Fruit fly (Drosophila melanogaster) whole organism, embryonic: ENCODE data around the gene CG13360.

Experiments used
- Antp ChIP-seq: fragments of 200-800 bp; sonication (Bioruptor generic); optimal IDR thresholded peaks from 3 replicates; lab custom pipeline; 2016; ENCODE audit warnings: missing biosample characterization, missing genetic modification characterization
- Atf3 ChIP-seq: fragments of 200-800 bp; sonication (Bioruptor generic); optimal IDR thresholded peaks from 3 replicates; lab custom pipeline; 2016; ENCODE audit warnings: missing biosample characterization, missing genetic modification characterization
- Bgb ChIP-seq: fragments of 200-800 bp; sonication (Bioruptor generic); IDR thresholded peaks from 2 replicates; pipeline ENCODE4 v1.3.6; 2022; ENCODE audit warnings: missing biosample characterization, missing genetic modification characterization; ENCODE audit not compliant: partially characterized antibody
- CG11456 ChIP-seq: fragments of 200-800 bp; sonication (Bioruptor generic); IDR thresholded peaks from 3 replicates; pipeline ENCODE4 v1.3.6; 2022; ENCODE audit warnings: missing biosample characterization, missing genetic modification characterization
- CG1233 ChIP-seq: fragments of 200-800 bp; sonication (Bioruptor generic); optimal IDR thresholded peaks from 4 replicates; lab custom pipeline; 2018; ENCODE audit warnings: missing biosample characterization, mild to moderate bottlenecking, missing genetic modification characterization
- CG12942 ChIP-seq: fragments of 200-800 bp; sonication (Bioruptor generic); optimal IDR thresholded peaks from 3 replicates; lab custom pipeline; 2016; ENCODE audit warnings: missing biosample characterization, missing genetic modification characterization
- CG14050 ChIP-seq: fragments of 200-800 bp; sonication (Bioruptor generic); IDR thresholded peaks from 3 replicates; pipeline ENCODE4 v1.3.6; 2022; ENCODE audit warnings: missing biosample characterization, missing genetic modification characterization
- CG1602 ChIP-seq: fragments of 200-800 bp; sonication (Bioruptor generic); optimal IDR thresholded peaks from 3 replicates; lab custom pipeline; 2016; ENCODE audit warnings: missing biosample characterization, missing genetic modification characterization
- CG1832 ChIP-seq: fragments of 200-800 bp; sonication (Bioruptor generic); optimal IDR thresholded peaks from 2 replicates; lab custom pipeline; 2017; ENCODE audit warnings: missing biosample characterization, mild to moderate bottlenecking, missing genetic modification characterization, inconsistent platforms
- CG18476 ChIP-seq: fragments of 200-800 bp; sonication (Bioruptor generic); optimal IDR thresholded peaks from 2 replicates; lab custom pipeline; 2016; ENCODE audit warnings: missing biosample characterization, mild to moderate bottlenecking, missing genetic modification characterization
- CG31365 ChIP-seq: fragments of 200-800 bp; sonication (Bioruptor generic); optimal IDR thresholded peaks from 2 replicates; lab custom pipeline; 2018; ENCODE audit warnings: missing biosample characterization, mild to moderate bottlenecking, missing genetic modification characterization
- CG3726 ChIP-seq: fragments of 200-800 bp; sonication (Bioruptor generic); IDR thresholded peaks from 3 replicates; pipeline ENCODE4, ENCODE4 v1.3.6; 2022; ENCODE audit warnings: missing biosample characterization, missing genetic modification characterization
- CG3847 ChIP-seq: fragments of 200-800 bp; sonication (Bioruptor generic); IDR thresholded peaks from 2 replicates; pipeline ENCODE4 v1.3.6; 2022; ENCODE audit warnings: missing biosample characterization, missing genetic modification characterization
- CG42726 ChIP-seq: fragments of 200-800 bp; sonication (Bioruptor generic); IDR thresholded peaks from 2 replicates; pipeline ENCODE4 v1.3.6; 2022; ENCODE audit warnings: missing biosample characterization, missing genetic modification characterization; ENCODE audit not compliant: partially characterized antibody
- CG4424 ChIP-seq: fragments of 200-800 bp; sonication (Bioruptor generic); optimal IDR thresholded peaks from 3 replicates; lab custom pipeline; 2016; ENCODE audit warnings: missing biosample characterization, missing genetic modification characterization
- CG4730 ChIP-seq: fragments of 200-800 bp; sonication (Bioruptor generic); IDR thresholded peaks from 2 replicates; pipeline ENCODE4 v1.3.6; 2022; ENCODE audit warnings: missing biosample characterization, missing genetic modification characterization
- CG4820 ChIP-seq: fragments of 200-800 bp; sonication (Bioruptor generic); optimal IDR thresholded peaks from 3 replicates; lab custom pipeline; 2016; ENCODE audit warnings: missing biosample characterization, missing genetic modification characterization
- CG5953 ChIP-seq: fragments of 200-800 bp; sonication (Bioruptor generic); IDR thresholded peaks from 2 replicates; pipeline ENCODE4 v1.3.6; 2022; ENCODE audit warnings: missing biosample characterization, missing genetic modification characterization
- CG6683 ChIP-seq: fragments of 200-800 bp; sonication (Bioruptor generic); optimal IDR thresholded peaks from 2 replicates; lab custom pipeline; 2017; ENCODE audit warnings: missing biosample characterization, mild to moderate bottlenecking, missing genetic modification characterization, missing genetic modification reagents
- CG7839 ChIP-seq: fragments of 200-800 bp; sonication (Bioruptor generic); optimal IDR thresholded peaks from 3 replicates; lab custom pipeline; 2018; ENCODE audit warnings: missing biosample characterization, mild to moderate bottlenecking, missing genetic modification characterization, moderate library complexity
- CG8359 ChIP-seq: fragments of 200-800 bp; sonication (Bioruptor generic); optimal IDR thresholded peaks from 2 replicates; lab custom pipeline; 2017; ENCODE audit warnings: missing biosample characterization, mild to moderate bottlenecking, missing genetic modification characterization, borderline replicate concordance
- CG9215 ChIP-seq: fragments of 200-800 bp; sonication (Bioruptor generic); IDR thresholded peaks from 2 replicates; pipeline ENCODE4 v1.3.6; 2022; ENCODE audit warnings: missing biosample characterization, missing genetic modification characterization
- Deaf1 ChIP-seq: fragments of 200-800 bp; optimal IDR thresholded peaks from 3 replicates; lab custom pipeline; 2019; ENCODE audit warnings: missing biosample characterization, mild to moderate bottlenecking, missing genetic modification characterization, moderate library complexity
- Dek ChIP-seq: fragments of 200-800 bp; sonication (Bioruptor generic); optimal IDR thresholded peaks from 3 replicates; lab custom pipeline; 2019; ENCODE audit warnings: missing biosample characterization, mild to moderate bottlenecking, missing genetic modification characterization, moderate library complexity
- E2f1 ChIP-seq: fragments of 200-800 bp; sonication (Bioruptor generic); IDR thresholded peaks from 2 replicates; pipeline ENCODE4 v1.3.6; 2022; ENCODE audit warnings: missing biosample characterization, missing genetic modification characterization
- E2f2 ChIP-seq: fragments of 200-800 bp; sonication (Bioruptor generic); IDR thresholded peaks from 2 replicates; pipeline ENCODE4 v1.3.6; 2022; ENCODE audit warnings: missing biosample characterization, missing genetic modification characterization
- Elba2 ChIP-seq: fragments of 200-800 bp; sonication (Bioruptor generic); optimal IDR thresholded peaks from 3 replicates; lab custom pipeline; 2016; ENCODE audit warnings: missing biosample characterization, missing genetic modification characterization
- Hr39 ChIP-seq: fragments of >200 bp; optimal IDR thresholded peaks from 2 replicates; lab custom pipeline; 2017
- Kr ChIP-seq: fragments of 200-800 bp; sonication (Bioruptor generic); optimal IDR thresholded peaks from 2 replicates; lab custom pipeline; 2017; ENCODE audit warnings: missing biosample characterization, mild to moderate bottlenecking, missing genetic modification characterization
- Lpt ChIP-seq: fragments of >200 bp; optimal IDR thresholded peaks from 2 replicates; lab custom pipeline; 2018; ENCODE audit warnings: missing biosample characterization, missing genetic modification characterization
- Myb ChIP-seq: fragments of 200-800 bp; sonication (Bioruptor generic); optimal IDR thresholded peaks from 2 replicates; lab custom pipeline; 2016; ENCODE audit warnings: missing biosample characterization, missing genetic modification characterization
- Nf-YC ChIP-seq: fragments of 200-800 bp; optimal IDR thresholded peaks from 3 replicates; lab custom pipeline; 2019; ENCODE audit warnings: missing biosample characterization, mild to moderate bottlenecking, missing genetic modification characterization, moderate library complexity
- Side ChIP-seq: fragments of 200-800 bp; sonication (Bioruptor generic); optimal IDR thresholded peaks from 2 replicates; lab custom pipeline; 2016; ENCODE audit warnings: missing biosample characterization, missing genetic modification characterization
- Taf1 ChIP-seq: fragments of 200-800 bp; sonication (Bioruptor generic); IDR thresholded peaks from 2 replicates; pipeline ENCODE4 v1.3.6; 2022; ENCODE audit warnings: missing biosample characterization, missing genetic modification characterization
- Usf ChIP-seq: fragments of 200-800 bp; sonication (Bioruptor generic); optimal IDR thresholded peaks from 2 replicates; lab custom pipeline; 2017; ENCODE audit warnings: missing genotype, missing biosample characterization, missing genetic modification characterization
- ash1 ChIP-seq: fragments of 200-800 bp; sonication (Bioruptor generic); optimal IDR thresholded peaks from 2 replicates; lab custom pipeline; 2018; ENCODE audit warnings: missing biosample characterization, mild to moderate bottlenecking, missing genetic modification characterization
- bcd ChIP-seq: fragments of 200-800 bp; sonication (Bioruptor generic); optimal IDR thresholded peaks from 2 replicates; lab custom pipeline; 2017; ENCODE audit warnings: missing biosample characterization, mild to moderate bottlenecking, missing genetic modification characterization
- chn ChIP-seq: fragments of 200-800 bp; sonication (Bioruptor generic); optimal IDR thresholded peaks from 2 replicates; lab custom pipeline; 2016; ENCODE audit warnings: missing biosample characterization, missing genetic modification characterization
- dan ChIP-seq: fragments of 200-800 bp; sonication (Bioruptor generic); IDR thresholded peaks from 2 replicates; pipeline ENCODE4 v1.3.6; 2022; ENCODE audit warnings: missing biosample characterization, missing genetic modification characterization
- danr ChIP-seq: fragments of 200-800 bp; sonication (Bioruptor generic); IDR thresholded peaks from 2 replicates; pipeline ENCODE4 v1.3.6; 2022; ENCODE audit warnings: missing biosample characterization, missing genetic modification characterization
- dati ChIP-seq: fragments of 200-800 bp; sonication (Bioruptor generic); IDR thresholded peaks from 2 replicates; pipeline ENCODE4 v1.3.6; 2022; ENCODE audit warnings: missing biosample characterization, missing genetic modification characterization
- gfzf ChIP-seq: fragments of 200-800 bp; sonication (Bioruptor generic); optimal IDR thresholded peaks from 2 replicates; lab custom pipeline; 2016; ENCODE audit warnings: missing biosample characterization, mild to moderate bottlenecking, missing genetic modification characterization, moderate library complexity
- jing ChIP-seq: fragments of 200-800 bp; sonication (Bioruptor generic); optimal IDR thresholded peaks from 2 replicates; lab custom pipeline; 2018; ENCODE audit warnings: missing biosample characterization, mild to moderate bottlenecking, missing genetic modification characterization
- lab ChIP-seq: fragments of 200-800 bp; sonication (Bioruptor generic); optimal IDR thresholded peaks from 3 replicates; lab custom pipeline; 2017; ENCODE audit warnings: missing biosample characterization, missing genetic modification characterization, mild to moderate bottlenecking, moderate library complexity, missing genetic modification reagents
- nerfin-2 ChIP-seq: fragments of 200-800 bp; sonication (Bioruptor generic); IDR thresholded peaks from 2 replicates; pipeline ENCODE4 v1.3.6; 2022; ENCODE audit warnings: missing biosample characterization, missing genetic modification characterization; ENCODE audit not compliant: partially characterized antibody
- odd ChIP-seq: fragments of 200-800 bp; sonication (Bioruptor generic); optimal IDR thresholded peaks from 2 replicates; lab custom pipeline; 2017; ENCODE audit warnings: missing biosample characterization, mild to moderate bottlenecking, missing genetic modification characterization
- pb ChIP-seq: fragments of 200-800 bp; sonication (Bioruptor generic); optimal IDR thresholded peaks from 3 replicates; lab custom pipeline; 2016; ENCODE audit warnings: missing biosample characterization, missing genetic modification characterization
- phol ChIP-seq: fragments of 200-800 bp; sonication (Bioruptor generic); optimal IDR thresholded peaks from 3 replicates; lab custom pipeline; 2018; ENCODE audit warnings: missing biosample characterization, mild to moderate bottlenecking, missing genetic modification characterization, moderate library complexity
- scrt ChIP-seq: fragments of 200-800 bp; sonication (Bioruptor generic); optimal IDR thresholded peaks from 2 replicates; lab custom pipeline; 2018; ENCODE audit warnings: missing biosample characterization, mild to moderate bottlenecking, missing genetic modification characterization, moderate library complexity
- slp2 ChIP-seq: fragments of 200-800 bp; sonication (Bioruptor generic); optimal IDR thresholded peaks from 2 replicates; lab custom pipeline; 2016; ENCODE audit warnings: missing biosample characterization, missing genetic modification characterization
- sug ChIP-seq: fragments of 200-800 bp; optimal IDR thresholded peaks from 2 replicates; lab custom pipeline; 2019; ENCODE audit warnings: missing biosample characterization, mild to moderate bottlenecking, missing genetic modification characterization, moderate library complexity

The CG13360 gene

dm6 chrX:796397-796989 is 6.6 kb upstream of the CG13360 start (continued):
- TF ChIP-seq Side (GFP tag; lab: Kevin White, UChicago), result peak; percentile 32
- TF ChIP-seq CG5953, result no peak
- TF ChIP-seq gfzf (GFP tag; lab: Kevin White, UChicago), result no peak
- no peak for TF ChIP-seq CG1832 (GFP tag; lab: Kevin White, UChicago)
- TF ChIP-seq CG8359, result no peak
- no peak for TF ChIP-seq jing
- no peak for TF ChIP-seq CG3726 (GFP tag; lab: Robert Waterston, UW)
- TF ChIP-seq CG7839 (tag; lab: Kevin White, UChicago), result no peak
- TF ChIP-seq bcd, result no peak
- TF ChIP-seq odd (GFP tag; lab: Kevin White, UChicago), result no peak
- no peak for TF ChIP-seq CG4820
- peak; percentile 93 for TF ChIP-seq CG42726 (GFP tag; lab: Robert Waterston, UW)
- peak; percentile 22 for TF ChIP-seq Myb (GFP tag; lab: Kevin White, UChicago)
- no peak for TF ChIP-seq CG1602 (GFP tag; lab: Kevin White, UChicago)
- peak; percentile 95 for TF ChIP-seq Bgb (GFP tag; lab: Robert Waterston, UW)
- TF ChIP-seq Hr39 (lab: Kevin White, UChicago), result no peak
- TF ChIP-seq CG4730 (GFP tag; lab: Robert Waterston, UW), result no peak
- peak; percentile 73 for TF ChIP-seq Deaf1 (tag; lab: Kevin White, UChicago)
- TF ChIP-seq Atf3 (GFP tag; lab: Kevin White, UChicago), result no peak
- TF ChIP-seq Dek (tag; lab: Kevin White, UChicago), result no peak
- no peak for TF ChIP-seq CG6683
- TF ChIP-seq Elba2 (GFP tag; lab: Kevin White, UChicago), result peak; percentile 99
- TF ChIP-seq Nf-YC (tag; lab: Kevin White, UChicago), result peak; percentile 99
- TF ChIP-seq CG9215 (GFP tag; lab: Robert Waterston, UW), result no peak
- no peak for TF ChIP-seq chn (GFP tag; lab: Kevin White, UChicago)
- TF ChIP-seq scrt (GFP tag; lab: Kevin White, UChicago), result no peak
- TF ChIP-seq Usf (GFP tag; lab: Kevin White, UChicago), result no peak
- TF ChIP-seq dan (GFP tag; lab: Robert Waterston, UW), result no peak
- TF ChIP-seq CG18476 (GFP tag; lab: Kevin White, UChicago), result no peak
- peak; percentile 3 for TF ChIP-seq CG4424 (GFP tag; lab: Kevin White, UChicago)
- no peak for TF ChIP-seq Taf1 (GFP tag; lab: Robert Waterston, UW)
- no peak for TF ChIP-seq lab
- TF ChIP-seq danr, result no peak
- peak; percentile 41 for TF ChIP-seq sug (tag; lab: Kevin White, UChicago)
- TF ChIP-seq CG11456, result peak; percentile 61; the same call in 1 of the 3 replicates
- no peak for TF ChIP-seq Lpt (GFP tag; lab: Kevin White, UChicago)
- TF ChIP-seq CG14050, result no peak
- TF ChIP-seq CG1233 (GFP tag; lab: Kevin White, UChicago), result no peak
- no peak for TF ChIP-seq dati (GFP tag; lab: Robert Waterston, UW)
- TF ChIP-seq phol (tag; lab: Kevin White, UChicago), result peak; percentile 91
- no peak for TF ChIP-seq CG12942
- no peak for TF ChIP-seq Antp (GFP tag; lab: Kevin White, UChicago)
- TF ChIP-seq Kr (GFP tag; lab: Kevin White, UChicago), result peak; percentile 98
- no peak for TF ChIP-seq pb (GFP tag; lab: Kevin White, UChicago)
- TF ChIP-seq ash1 (GFP tag; lab: Kevin White, UChicago), result no peak
- no peak for TF ChIP-seq slp2 (GFP tag; lab: Kevin White, UChicago)
- TF ChIP-seq CG31365 (tag; lab: Kevin White, UChicago), result no peak
- TF ChIP-seq CG3847 (GFP tag; lab: Robert Waterston, UW), result 0 out of 2 replicates have a peak, but pooled peaks have one; percentile 23
- peak; percentile 61; the same call in 1 of the 2 replicates for TF ChIP-seq nerfin-2 (GFP tag; lab: Robert Waterston, UW)
- TF ChIP-seq E2f1, result no peak
- peak; percentile 22; the same call in 1 of the 2 replicates for TF ChIP-seq E2f2 (GFP tag; lab: Robert Waterston, UW)
